Worm (Caenorhabditis elegans) whole organism, midembryonic: ENCODE data around the gene C54E10.10.

ENCODE experiments used
- cog-1 ChIP-seq: sonication (generic microtip); optimal IDR thresholded peaks from 2 replicates; lab custom pipeline; 2016; ENCODE audit warnings: missing genetic modification characterization, missing compliant biosample characterization
- flt-1 ChIP-seq: fragments of 200-800 bp; sonication (Bioruptor generic); IDR thresholded peaks from 2 replicates; pipeline ENCODE4 v1.3.6; 2022; ENCODE audit warnings: missing genetic modification characterization, missing compliant biosample characterization
- klf-2 ChIP-seq: fragments of 200-800 bp; sonication (Bioruptor generic); conservative IDR thresholded peaks from 2 replicates; pipeline ENCODE4 v1.3.6; 2022; ENCODE audit warnings: missing genetic modification reagents, missing genetic modification characterization, missing compliant biosample characterization
- ref-1 ChIP-seq: fragments of 200-800 bp; sonication (Bioruptor generic); conservative IDR thresholded peaks from 2 replicates; pipeline ENCODE4 v1.3.6; 2022; ENCODE audit warnings: missing genetic modification reagents, missing genetic modification characterization, missing compliant biosample characterization
- tab-1 ChIP-seq: fragments of 200-800 bp; sonication (Bioruptor generic); IDR thresholded peaks from 2 replicates; pipeline ENCODE4 v1.3.6; 2022; ENCODE audit warnings: missing genetic modification characterization, missing compliant biosample characterization

DNA sequence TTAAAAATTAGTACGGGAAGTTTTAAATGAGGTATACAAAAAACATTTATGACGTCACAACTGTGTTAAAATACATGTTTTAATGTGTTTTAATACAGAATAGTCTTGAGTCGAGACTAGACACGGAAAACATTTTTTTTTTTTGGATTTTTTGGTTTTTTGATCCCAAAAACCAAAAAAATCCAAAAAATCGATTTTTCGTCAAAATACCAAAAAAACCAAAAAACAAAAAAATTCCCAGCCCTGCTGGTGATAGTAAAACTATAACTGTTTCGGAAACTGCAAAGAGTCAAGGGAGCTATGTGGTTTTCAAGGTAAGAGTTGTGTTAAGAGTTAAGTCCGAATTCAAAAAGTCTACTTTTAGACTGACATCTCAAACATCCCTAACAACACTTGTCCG is 42.1 kb downstream of the C54E10.10 start, which contains the start of gene F11D11.4:
- TF ChIP-seq klf-2 (GFP tag; lab: Robert Waterston, UW): no peak
- TF ChIP-seq cog-1 (tag; lab: Kevin White, UChicago): no peak
- no peak for TF ChIP-seq flt-1 (GFP tag; lab: Robert Waterston, UW)
- TF ChIP-seq ref-1 (GFP tag; lab: Robert Waterston, UW): no peak
- no peak for TF ChIP-seq tab-1 (GFP tag; lab: Robert Waterston, UW)
